Fruit fly (Drosophila melanogaster): ENCODE data around the gene Nmnat.

Gene Nmnat

DNA sequence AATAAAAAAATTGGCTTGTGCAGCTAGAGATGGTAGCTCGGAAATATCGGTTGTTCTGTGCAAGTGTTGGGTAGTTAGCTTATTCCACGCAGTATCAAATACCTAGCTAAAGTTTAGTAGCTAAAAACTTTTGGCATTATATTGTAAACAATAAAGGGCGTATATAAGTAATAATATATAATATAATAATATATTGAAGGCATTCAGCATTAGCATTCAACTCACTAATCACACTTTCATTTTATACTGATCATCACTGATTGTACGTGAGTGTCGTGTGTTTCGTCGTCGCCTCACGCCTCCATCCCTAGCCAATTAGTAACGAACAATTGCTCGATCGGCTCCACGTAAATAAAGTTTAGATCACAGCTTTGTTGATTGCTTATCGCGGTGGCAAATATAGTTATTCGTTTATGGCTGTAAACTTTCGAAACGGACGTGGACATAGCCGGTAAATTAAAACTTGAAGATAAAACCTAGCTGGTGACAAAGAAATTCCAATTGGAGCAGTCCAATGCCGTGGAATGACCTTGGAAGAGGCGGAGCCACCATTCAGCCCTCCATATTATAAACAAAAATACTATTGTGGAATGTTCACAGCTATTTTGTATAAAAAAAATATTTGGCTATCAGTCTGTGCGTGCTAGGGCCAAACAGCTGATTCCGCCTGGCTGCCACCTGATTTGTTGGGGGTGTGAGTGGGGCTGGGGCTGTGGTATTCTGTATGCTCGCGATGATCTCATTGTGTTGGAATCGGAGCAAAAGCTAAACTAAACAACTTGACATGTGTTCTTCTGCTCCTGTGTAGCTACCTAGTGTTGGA is 27.0 kb upstream of the Nmnat start, which contains the start of the genes PIG-S, sud1 and CG11168 (continued):
- TF ChIP-seq CG10543 (GFP tag; optimal IDR thresholded peaks at IDR 0.05) (peak; percentile 20), jing (GFP tag; optimal IDR thresholded peaks at IDR 0.05) (no peak), Optix (GFP tag; IDR thresholded peaks at IDR 0.05) (no peak), Chrac-16 (GFP tag; optimal IDR thresholded peaks at IDR 0.05) (peak; percentile 34), CG13894 (tag; optimal IDR thresholded peaks at IDR 0.05) (no peak), CG12659 (GFP tag; optimal IDR thresholded peaks at IDR 0.05) (peak; percentile 65), gce (GFP tag; IDR thresholded peaks at IDR 0.05) (no peak), CG8924 (tag; optimal IDR thresholded peaks at IDR 0.05) (peak; percentile 67), stc (GFP tag; IDR thresholded peaks at IDR 0.05) (no peak), Opbp (GFP tag; IDR thresholded peaks at IDR 0.05; ENCODE audit: partially characterized antibody) (peak; percentile 79), ewg (GFP tag; optimal IDR thresholded peaks at IDR 0.05) (no peak), CG4707 (GFP tag; optimal IDR thresholded peaks at IDR 0.05) (no peak), tna (GFP tag; IDR thresholded peaks at IDR 0.05; ENCODE audit: partially characterized antibody) (peak; percentile 71; the same call in 1 of the 2 replicates), CG11696 (GFP tag; IDR thresholded peaks at IDR 0.05) (no peak), B-H2 (GFP tag; optimal IDR thresholded peaks at IDR 0.05) (no peak), shn (GFP tag; optimal IDR thresholded peaks at IDR 0.05) (no peak), CG14014 (GFP tag; IDR thresholded peaks at IDR 0.05) (peak; percentile 36; the same call in 1 of the 2 replicates), en (GFP tag; optimal IDR thresholded peaks at IDR 0.05) (no peak), Pdp1 (GFP tag; optimal IDR thresholded peaks at IDR 0.05) (no peak), Fer2 (tag; optimal IDR thresholded peaks at IDR 0.05) (peak; percentile 34), Hmr (GFP tag; optimal IDR thresholded peaks at IDR 0.05) (no peak), Drgx (GFP tag; IDR thresholded peaks at IDR 0.05) (no peak), CG14667 (GFP tag; IDR thresholded peaks at IDR 0.05) (peak; percentile 59), CG9797 (GFP tag; optimal IDR thresholded peaks at IDR 0.05) (peak; percentile 20), grn (GFP tag; optimal IDR thresholded peaks at IDR 0.05) (no peak), ems (GFP tag; optimal IDR thresholded peaks at IDR 0.05) (no peak), Neu2 (GFP tag; optimal IDR thresholded peaks at IDR 0.05; ENCODE audit: borderline replicate concordance) (no peak), run (tag; optimal IDR thresholded peaks at IDR 0.05) (no peak), vvl (GFP tag; IDR thresholded peaks at IDR 0.05) (peak; percentile 55), CG15269 (tag; optimal IDR thresholded peaks at IDR 0.05) (no peak), Side (GFP tag; optimal IDR thresholded peaks at IDR 0.05) (no peak), CG12219 (GFP tag; optimal IDR thresholded peaks at IDR 0.05) (no peak), luna (GFP tag; optimal IDR thresholded peaks at IDR 0.05) (no peak), mld (GFP tag; IDR thresholded peaks at IDR 0.05; ENCODE audit: partially characterized antibody) (peak; percentile 69; the same call in 2 of the 3 replicates), slou (GFP tag; optimal IDR thresholded peaks at IDR 0.05) (peak; percentile 31), CG4617 (GFP tag; optimal IDR thresholded peaks at IDR 0.05; ENCODE audit: borderline replicate concordance) (peak; percentile 53), CG8359 (GFP tag; optimal IDR thresholded peaks at IDR 0.05; ENCODE audit: borderline replicate concordance) (no peak), CG8290 (GFP tag; optimal IDR thresholded peaks at IDR 0.05) (peak; percentile 40), CG8290 (tag; optimal IDR thresholded peaks at IDR 0.05) (no peak), Kr (GFP tag; optimal IDR thresholded peaks at IDR 0.05) (no peak), HmgD (GFP tag; optimal IDR thresholded peaks at IDR 0.05) (no peak), CG6272 (GFP tag; IDR thresholded peaks at IDR 0.05) (peak; percentile 59), CG1603 (tag; optimal IDR thresholded peaks at IDR 0.05) (peak; percentile 29), Hr3 (GFP tag; optimal IDR thresholded peaks at IDR 0.05) (peak; percentile 84), al (GFP tag; IDR thresholded peaks at IDR 0.05) (peak; percentile 41; the same call in 1 of the 2 replicates), CG30020 (tag; optimal IDR thresholded peaks at IDR 0.05) (no peak), Dfd (GFP tag; optimal IDR thresholded peaks at IDR 0.05) (no peak), Hey (tag; optimal IDR thresholded peaks at IDR 0.05) (no peak), zfh2 (GFP tag; optimal IDR thresholded peaks at IDR 0.05) (no peak)
